Worm (Caenorhabditis elegans) whole organism, L2 larva: ENCODE results near the gene ref-2.

Experiments used
- F13H6.1 ChIP-seq: sonication (generic microtip); optimal IDR thresholded peaks from 2 replicates; lab custom pipeline; 2016; ENCODE audit warnings: missing genetic modification characterization, missing compliant biosample characterization
- R02D3.7 ChIP-seq: fragments of 150-350 bp; optimal IDR thresholded peaks from 2 replicates; lab custom pipeline; 2014; ENCODE audit warnings: missing biosample characterization, missing genetic modification characterization
- ama-1 ChIP-seq: fragments of 150-350 bp; optimal IDR thresholded peaks from 2 replicates; lab custom pipeline; 2018; ENCODE audit warnings: inconsistent platforms
- ceh-82 ChIP-seq: fragments of 150-350 bp; optimal IDR thresholded peaks from 2 replicates; lab custom pipeline; 2014; ENCODE audit warnings: missing biosample characterization, missing genetic modification characterization
- elt-1 ChIP-seq: fragments of 150-350 bp; optimal IDR thresholded peaks from 2 replicates; lab custom pipeline; 2014; ENCODE audit warnings: missing biosample characterization, missing genetic modification characterization
- elt-3 ChIP-seq: sonication (generic microtip); optimal IDR thresholded peaks from 2 replicates; lab custom pipeline; 2017; ENCODE audit warnings: missing biosample characterization, missing genetic modification characterization
- sem-4 ChIP-seq: fragments of 150-350 bp; optimal IDR thresholded peaks from 2 replicates; lab custom pipeline; 2014; ENCODE audit warnings: missing biosample characterization, missing genetic modification reagents, missing genetic modification characterization
- skn-1 ChIP-seq: sonication (generic microtip); optimal IDR thresholded peaks from 2 replicates; lab custom pipeline; 2017; ENCODE audit warnings: missing biosample characterization, missing genetic modification characterization
- snpc-4 ChIP-seq: fragments of 150-350 bp; optimal IDR thresholded peaks from 2 replicates; lab custom pipeline; 2014; ENCODE audit warnings: missing biosample characterization, missing genetic modification characterization
- unc-39 ChIP-seq: fragments of 150-350 bp; optimal IDR thresholded peaks from 2 replicates; lab custom pipeline; 2014; ENCODE audit warnings: missing biosample characterization, missing genetic modification characterization
- ztf-11 ChIP-seq: sonication (generic microtip); optimal IDR thresholded peaks from 2 replicates; lab custom pipeline; 2017; ENCODE audit warnings: missing biosample characterization, missing genetic modification characterization

DNA sequence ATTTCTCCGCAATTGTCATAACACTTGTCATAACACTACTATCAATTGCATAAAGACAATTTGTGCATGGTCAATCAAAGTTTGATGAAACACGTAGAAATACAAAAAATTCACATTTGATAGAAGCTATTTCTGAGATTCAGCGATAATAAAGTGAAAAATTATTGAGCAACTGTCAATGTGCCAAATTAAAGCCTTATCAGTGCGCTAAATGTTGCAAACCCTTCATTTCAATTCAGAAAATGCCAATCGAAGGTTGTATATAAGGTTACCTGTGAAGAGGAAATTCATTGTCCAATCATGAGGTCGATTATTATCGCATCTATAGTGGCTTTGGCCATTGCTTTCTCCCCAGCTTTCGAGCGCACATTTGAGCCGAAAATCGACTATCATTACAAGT, 16.4 kb upstream of the ref-2 start, which contains the start of gene vit-1:
- TF ChIP-seq elt-1 (tag; lab: Kevin White, UChicago), result no peak
- TF ChIP-seq ceh-82, result no peak
- no peak for TF ChIP-seq ama-1 (lab: Kevin White, UChicago)
- TF ChIP-seq ztf-11, result no peak
- TF ChIP-seq F13H6.1 (tag; lab: Kevin White, UChicago), result no peak
- no peak for TF ChIP-seq elt-3 (tag; lab: Kevin White, UChicago)
- no peak for TF ChIP-seq R02D3.7
- TF ChIP-seq unc-39, result no peak
- TF ChIP-seq skn-1 (tag; lab: Kevin White, UChicago), result no peak
- no peak for TF ChIP-seq snpc-4
- no peak for TF ChIP-seq sem-4 (tag; lab: Kevin White, UChicago)
